Worm (Caenorhabditis elegans) whole organism, young adult: ENCODE data around the gene ZK105.11.

ENCODE experiments used
- B0336.3 ChIP-seq: fragments of 200-800 bp; sonication (Bioruptor generic); IDR thresholded peaks from 2 replicates; pipeline ENCODE4 v1.3.6; 2022; ENCODE audit warnings: missing genetic modification characterization, missing compliant biosample characterization
- F10E7.11 ChIP-seq: sonication (generic microtip); optimal IDR thresholded peaks from 2 replicates; lab custom pipeline; 2017; ENCODE audit warnings: mild to moderate bottlenecking, missing genetic modification characterization, moderate library complexity, missing compliant biosample characterization
- F57A8.1 ChIP-seq: fragments of 200-800 bp; sonication (Bioruptor generic); optimal IDR thresholded peaks from 2 replicates; lab custom pipeline; 2018; ENCODE audit warnings: mild to moderate bottlenecking, missing genetic modification characterization, moderate library complexity, missing compliant biosample characterization
- ama-1 ChIP-seq, 3 experiments: fragments of 150-350 bp in 1 of 3; sonication (generic microtip) in 2 of 3; optimal IDR thresholded peaks; 2 replicates each; lab custom pipeline; 2014 to 2018; ENCODE audit warnings: missing biosample characterization in 2 of 3, missing genetic modification characterization in 2 of 3, missing genetic modification reagents in 2 of 3
- ceh-27 ChIP-seq: fragments of 200-800 bp; sonication (Bioruptor generic); optimal IDR thresholded peaks from 2 replicates; lab custom pipeline; 2018; ENCODE audit warnings: mild to moderate bottlenecking, missing genetic modification characterization, moderate library complexity, missing compliant biosample characterization
- madf-8 ChIP-seq: fragments of 200-800 bp; sonication (Bioruptor generic); conservative IDR thresholded peaks from 2 replicates; pipeline ENCODE4 v1.3.6; 2022; ENCODE audit warnings: missing genetic modification reagents, missing genetic modification characterization, missing compliant biosample characterization
- mes-4 ChIP-seq: sonication (generic microtip); optimal IDR thresholded peaks from 2 replicates; lab custom pipeline; 2016; ENCODE audit warnings: missing genotype, missing genetic modification characterization, missing compliant biosample characterization
- repo-1 ChIP-seq: sonication (generic microtip); optimal IDR thresholded peaks from 2 replicates; lab custom pipeline; 2017; ENCODE audit warnings: mild to moderate bottlenecking, missing genetic modification characterization, missing compliant biosample characterization
- snpc-4 ChIP-seq, 5 experiments: fragments of 150-350 bp in 1 of 5; sonication (generic microtip) in 4 of 5; optimal IDR thresholded peaks; 2 replicates each; lab custom pipeline; 2014 to 2018; ENCODE audit warnings: missing genetic modification characterization in 5 of 5, missing biosample characterization in 3 of 5, antibody characterized with exemption in 2 of 5, mild to moderate bottlenecking in 2 of 5, missing compliant biosample characterization in 2 of 5, missing genotype in 2 of 5, moderate library complexity in 2 of 5, missing genetic modification reagents in 1 of 5
- unc-130 ChIP-seq: sonication (generic microtip); optimal IDR thresholded peaks from 2 replicates; lab custom pipeline; 2016; ENCODE audit warnings: missing genetic modification reagents, missing genetic modification characterization, missing compliant biosample characterization
- unc-62 ChIP-seq: fragments of 150-350 bp; optimal IDR thresholded peaks from 2 replicates; lab custom pipeline; 2014; ENCODE audit warnings: missing biosample characterization, missing genetic modification reagents, missing genetic modification characterization

- TF ChIP-seq F57A8.1 (GFP tag; lab: Kevin White, UChicago) (no peak), ceh-27 (GFP tag; lab: Kevin White, UChicago) (no peak), ama-1 (optimal IDR thresholded peaks at IDR 0.05; lab: Kevin White, UChicago) (no peak), ama-1 (GFP tag; optimal IDR thresholded peaks at IDR 0.05; lab: Kevin White, UChicago) (no peak), repo-1 (tag; lab: Kevin White, UChicago) (no peak), unc-62 (no peak), unc-130 (GFP tag; lab: Kevin White, UChicago) (no peak), B0336.3 (no peak), mes-4 (tag; lab: Kevin White, UChicago) (no peak), F10E7.11 (tag; lab: Kevin White, UChicago) (no peak), madf-8 (no peak), snpc-4 (GFP tag; optimal IDR thresholded peaks at IDR 0.05; lab: Kevin White, UChicago) (no peak), snpc-4 (tag; optimal IDR thresholded peaks at IDR 0.05; lab: Kevin White, UChicago) (no peak)
Observed at ce11 chrV:7683907-7684655, 24.3 kb downstream of the ZK105.11 start, which contains the start of gene sre-11.
